Fruit fly (Drosophila melanogaster) whole organism, prepupa: ENCODE data around the gene Bicra.

Experiments
- Blimp-1 ChIP-seq: fragments of 200-800 bp; sonication (Bioruptor generic); optimal IDR thresholded peaks from 3 replicates; lab custom pipeline; 2017; ENCODE audit warnings: missing biosample characterization, missing genetic modification characterization, mild to moderate bottlenecking, moderate library complexity, missing genetic modification reagents
- CG10669 ChIP-seq: fragments of 200-800 bp; sonication (Bioruptor generic); optimal IDR thresholded peaks from 3 replicates; lab custom pipeline; 2018; ENCODE audit warnings: missing biosample characterization, mild to moderate bottlenecking, missing genetic modification characterization, moderate library complexity
- CG11294 ChIP-seq: fragments of 200-800 bp; sonication (Bioruptor generic); IDR thresholded peaks from 2 replicates; pipeline ENCODE4 v1.3.6; 2022; ENCODE audit warnings: missing biosample characterization, missing genetic modification characterization
- CG11902 ChIP-seq: fragments of 200-800 bp; sonication (Bioruptor generic); optimal IDR thresholded peaks from 3 replicates; lab custom pipeline; 2016; ENCODE audit warnings: missing biosample characterization, missing genetic modification characterization
- CG15336 ChIP-seq: fragments of 200-800 bp; sonication (Bioruptor generic); IDR thresholded peaks from 2 replicates; pipeline ENCODE4 v1.3.6; 2022; ENCODE audit warnings: missing biosample characterization, missing genetic modification characterization
- CG1621 ChIP-seq: fragments of 200-800 bp; sonication (Bioruptor generic); optimal IDR thresholded peaks from 3 replicates; lab custom pipeline; 2018; ENCODE audit warnings: missing biosample characterization, mild to moderate bottlenecking, missing genetic modification characterization
- CG16779 ChIP-seq: fragments of 200-800 bp; sonication (Bioruptor generic); optimal IDR thresholded peaks from 3 replicates; lab custom pipeline; 2017; ENCODE audit warnings: missing biosample characterization, mild to moderate bottlenecking, missing genetic modification characterization
- CG3032 ChIP-seq: fragments of 200-800 bp; optimal IDR thresholded peaks from 2 replicates; lab custom pipeline; 2019; ENCODE audit warnings: missing biosample characterization, mild to moderate bottlenecking, missing genetic modification characterization, moderate library complexity
- CG31627 ChIP-seq: fragments of 200-800 bp; sonication (Bioruptor generic); optimal IDR thresholded peaks from 3 replicates; lab custom pipeline; 2016; ENCODE audit warnings: missing biosample characterization, missing genetic modification characterization
- CG32006 ChIP-seq: fragments of 200-800 bp; sonication (Bioruptor generic); optimal IDR thresholded peaks from 3 replicates; lab custom pipeline; 2017; ENCODE audit warnings: missing biosample characterization, mild to moderate bottlenecking, missing genetic modification characterization
- CG34406 ChIP-seq: fragments of 200-800 bp; sonication (Bioruptor generic); optimal IDR thresholded peaks from 3 replicates; lab custom pipeline; 2016; ENCODE audit warnings: missing biosample characterization, missing genetic modification characterization
- CG3919 ChIP-seq: fragments of 200-800 bp; sonication (Bioruptor generic); optimal IDR thresholded peaks from 3 replicates; lab custom pipeline; 2016; ENCODE audit warnings: missing biosample characterization, missing genetic modification characterization
- CG4318 ChIP-seq: fragments of 200-800 bp; sonication (Bioruptor generic); optimal IDR thresholded peaks from 3 replicates; lab custom pipeline; 2017; ENCODE audit warnings: missing biosample characterization, mild to moderate bottlenecking, missing genetic modification characterization
- CG6163 ChIP-seq: fragments of 200-800 bp; sonication (Bioruptor generic); IDR thresholded peaks from 3 replicates; pipeline ENCODE4 v1.3.6; 2022; ENCODE audit warnings: missing biosample characterization, missing genetic modification characterization
- CG6276 ChIP-seq: fragments of 200-800 bp; sonication (Bioruptor generic); optimal IDR thresholded peaks from 2 replicates; lab custom pipeline; 2017; ENCODE audit warnings: missing biosample characterization, mild to moderate bottlenecking, missing genetic modification characterization
- CG6808 ChIP-seq: fragments of 200-800 bp; sonication (Bioruptor generic); optimal IDR thresholded peaks from 3 replicates; lab custom pipeline; 2017; ENCODE audit warnings: missing biosample characterization, missing genetic modification characterization, mild to moderate bottlenecking, moderate library complexity, missing genetic modification reagents
- CG6854 ChIP-seq: fragments of 200-800 bp; sonication (Bioruptor generic); optimal IDR thresholded peaks from 2 replicates; lab custom pipeline; 2017; ENCODE audit warnings: missing biosample characterization, mild to moderate bottlenecking, missing genetic modification characterization
- CG7368 ChIP-seq: fragments of 200-800 bp; sonication (Bioruptor generic); optimal IDR thresholded peaks from 3 replicates; lab custom pipeline; 2016; ENCODE audit warnings: missing biosample characterization, missing genetic modification characterization
- CG8119 ChIP-seq: fragments of 200-800 bp; sonication (Bioruptor generic); IDR thresholded peaks from 3 replicates; pipeline ENCODE4 v1.3.6; 2022; ENCODE audit warnings: missing biosample characterization, missing genetic modification characterization
- CG8632 ChIP-seq: fragments of 200-800 bp; sonication (Bioruptor generic); optimal IDR thresholded peaks from 3 replicates; lab custom pipeline; 2016; ENCODE audit warnings: missing biosample characterization, missing genetic modification characterization
- Eip78C ChIP-seq: fragments of 200-800 bp; sonication (Bioruptor generic); peaks from one replicate; lab custom pipeline; 2016; ENCODE audit warnings: missing biosample characterization, missing genetic modification characterization
- Eip93F ChIP-seq: fragments of 200-800 bp; sonication (Bioruptor generic); optimal IDR thresholded peaks from 2 replicates; lab custom pipeline; 2016; ENCODE audit warnings: missing biosample characterization, mild to moderate bottlenecking, missing genetic modification characterization
- Ets21C ChIP-seq: fragments of 200-800 bp; sonication (Bioruptor generic); optimal IDR thresholded peaks from 3 replicates; lab custom pipeline; 2016; ENCODE audit warnings: missing biosample characterization, missing genetic modification characterization
- Ets96B ChIP-seq: fragments of 200-800 bp; optimal IDR thresholded peaks from 2 replicates; lab custom pipeline; 2019; ENCODE audit warnings: missing biosample characterization, mild to moderate bottlenecking, missing genetic modification characterization, moderate library complexity
- Hr39 ChIP-seq: fragments of 200-800 bp; sonication (Bioruptor generic); optimal IDR thresholded peaks from 2 replicates; lab custom pipeline; 2016; ENCODE audit warnings: missing biosample characterization, missing genetic modification characterization
- Hr4 ChIP-seq: fragments of 200-800 bp; sonication (Bioruptor generic); optimal IDR thresholded peaks from 3 replicates; lab custom pipeline; 2016; ENCODE audit warnings: missing biosample characterization, missing genetic modification characterization
- Lpt ChIP-seq: fragments of 200-800 bp; sonication (Bioruptor generic); optimal IDR thresholded peaks from 3 replicates; lab custom pipeline; 2016; ENCODE audit warnings: missing biosample characterization, missing genetic modification characterization
- Met ChIP-seq: fragments of 200-800 bp; sonication (Bioruptor generic); optimal IDR thresholded peaks from 3 replicates; lab custom pipeline; 2016; ENCODE audit warnings: missing biosample characterization, missing genetic modification characterization
- OdsH ChIP-seq: fragments of 200-800 bp; sonication (Bioruptor generic); optimal IDR thresholded peaks from 3 replicates; lab custom pipeline; 2016; ENCODE audit warnings: missing biosample characterization, missing genetic modification characterization
- Smox ChIP-seq: fragments of 200-800 bp; sonication (Bioruptor generic); optimal IDR thresholded peaks from 3 replicates; lab custom pipeline; 2016; ENCODE audit warnings: missing biosample characterization, missing genetic modification characterization
- Sox102F ChIP-seq: fragments of 200-800 bp; sonication (Bioruptor generic); optimal IDR thresholded peaks from 2 replicates; lab custom pipeline; 2016; ENCODE audit warnings: missing biosample characterization, mild to moderate bottlenecking, missing genetic modification characterization
- Sox14 ChIP-seq: fragments of 200-800 bp; sonication (Bioruptor generic); optimal IDR thresholded peaks from 3 replicates; lab custom pipeline; 2016; ENCODE audit warnings: missing biosample characterization, missing genetic modification characterization
- Sox15 ChIP-seq: fragments of 200-800 bp; sonication (Bioruptor generic); optimal IDR thresholded peaks from 3 replicates; lab custom pipeline; 2016; ENCODE audit warnings: missing biosample characterization, missing genetic modification characterization
- achi ChIP-seq: fragments of 200-800 bp; sonication (Bioruptor generic); optimal IDR thresholded peaks from 3 replicates; lab custom pipeline; 2016; ENCODE audit warnings: missing biosample characterization, missing genetic modification characterization
- cyc ChIP-seq: fragments of 200-800 bp; sonication (Bioruptor generic); optimal IDR thresholded peaks from 3 replicates; lab custom pipeline; 2016; ENCODE audit warnings: missing biosample characterization, missing genetic modification characterization
- dac ChIP-seq: fragments of 200-800 bp; sonication (Bioruptor generic); optimal IDR thresholded peaks from 2 replicates; lab custom pipeline; 2017; ENCODE audit warnings: missing biosample characterization, mild to moderate bottlenecking, missing genetic modification characterization
- dsx ChIP-seq: fragments of 200-800 bp; optimal IDR thresholded peaks from 3 replicates; lab custom pipeline; 2019; ENCODE audit warnings: missing biosample characterization, mild to moderate bottlenecking, missing genetic modification characterization, moderate library complexity; ENCODE audit not compliant: poor library complexity, severe bottlenecking
- eg ChIP-seq: fragments of 200-800 bp; sonication (Bioruptor generic); IDR thresholded peaks from 3 replicates; pipeline ENCODE4 v1.3.6; 2022; ENCODE audit warnings: missing biosample characterization, missing genetic modification characterization
- esn ChIP-seq: fragments of 200-800 bp; sonication (Bioruptor generic); optimal IDR thresholded peaks from 2 replicates; lab custom pipeline; 2016; ENCODE audit warnings: missing biosample characterization, mild to moderate bottlenecking, missing genetic modification characterization, moderate library complexity
- fd59A ChIP-seq: fragments of 200-800 bp; sonication (Bioruptor generic); optimal IDR thresholded peaks from 2 replicates; lab custom pipeline; 2017; ENCODE audit warnings: missing biosample characterization, mild to moderate bottlenecking, missing genetic modification characterization, missing genetic modification reagents
- fkh ChIP-seq: fragments of 200-800 bp; sonication (Bioruptor generic); optimal IDR thresholded peaks from 3 replicates; lab custom pipeline; 2017; ENCODE audit warnings: missing biosample characterization, mild to moderate bottlenecking, missing genetic modification characterization, moderate library complexity
- lz ChIP-seq: fragments of 200-800 bp; sonication (Bioruptor generic); optimal IDR thresholded peaks from 3 replicates; lab custom pipeline; 2016; ENCODE audit warnings: missing biosample characterization, missing genetic modification characterization
- net ChIP-seq: fragments of 200-800 bp; sonication (Bioruptor generic); optimal IDR thresholded peaks from 3 replicates; lab custom pipeline; 2016; ENCODE audit warnings: missing biosample characterization, missing genetic modification characterization
- pdm3 ChIP-seq: fragments of 200-800 bp; sonication (Bioruptor generic); optimal IDR thresholded peaks from 3 replicates; lab custom pipeline; 2016; ENCODE audit warnings: missing biosample characterization, missing genetic modification characterization
- salr ChIP-seq, 2 experiments: fragments of 200-800 bp; sonication (Bioruptor generic); optimal IDR thresholded peaks; 3 replicates each; lab custom pipeline; 2016 to 2018; ENCODE audit warnings: missing biosample characterization in 2 of 2, missing genetic modification characterization in 2 of 2, mild to moderate bottlenecking in 1 of 2
- spab ChIP-seq: fragments of 200-800 bp; sonication (Bioruptor generic); optimal IDR thresholded peaks from 2 replicates; lab custom pipeline; 2017; ENCODE audit warnings: missing biosample characterization, mild to moderate bottlenecking, missing genetic modification characterization, missing genetic modification reagents
- svp ChIP-seq: fragments of 200-800 bp; sonication (Bioruptor generic); peaks from one replicate; lab custom pipeline; 2016; ENCODE audit warnings: missing biosample characterization, missing genetic modification characterization
- vri ChIP-seq: fragments of 200-800 bp; sonication (Bioruptor generic); optimal IDR thresholded peaks from 3 replicates; lab custom pipeline; 2016; ENCODE audit warnings: missing biosample characterization, mild to moderate bottlenecking, missing genetic modification characterization

Gene Bicra

DNA sequence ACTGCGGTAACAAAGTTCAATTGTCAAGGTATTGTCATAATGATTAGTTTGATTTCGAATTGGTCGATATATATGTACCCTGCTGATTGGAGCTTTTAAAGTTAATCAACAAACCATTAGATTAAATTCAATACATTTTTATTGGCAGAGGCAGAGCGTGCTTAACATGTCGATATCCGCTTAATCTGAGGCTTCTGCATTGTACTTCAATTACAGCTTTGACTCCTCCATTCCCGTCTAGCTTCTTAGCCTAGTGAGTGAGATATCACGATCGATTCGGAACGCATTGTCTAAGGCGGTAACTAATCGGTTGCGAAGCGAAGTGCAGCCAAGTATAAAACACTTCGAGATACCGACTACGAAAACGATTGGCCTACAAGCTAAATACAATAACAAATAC lies 30.3 kb upstream of the Bicra start, which contains the start of gene Ssl2:
Gene Ssl2 (minus strand): TSS at position 101 of the 400 bp plus-strand sequence.
- TF ChIP-seq CG15336 (no peak), Eip78C (GFP tag; lab: Kevin White, UChicago) (no peak), CG16779 (tag; lab: Kevin White, UChicago) (no peak), CG8632 (no peak), spab (GFP tag; lab: Kevin White, UChicago) (no peak)

DNA sequence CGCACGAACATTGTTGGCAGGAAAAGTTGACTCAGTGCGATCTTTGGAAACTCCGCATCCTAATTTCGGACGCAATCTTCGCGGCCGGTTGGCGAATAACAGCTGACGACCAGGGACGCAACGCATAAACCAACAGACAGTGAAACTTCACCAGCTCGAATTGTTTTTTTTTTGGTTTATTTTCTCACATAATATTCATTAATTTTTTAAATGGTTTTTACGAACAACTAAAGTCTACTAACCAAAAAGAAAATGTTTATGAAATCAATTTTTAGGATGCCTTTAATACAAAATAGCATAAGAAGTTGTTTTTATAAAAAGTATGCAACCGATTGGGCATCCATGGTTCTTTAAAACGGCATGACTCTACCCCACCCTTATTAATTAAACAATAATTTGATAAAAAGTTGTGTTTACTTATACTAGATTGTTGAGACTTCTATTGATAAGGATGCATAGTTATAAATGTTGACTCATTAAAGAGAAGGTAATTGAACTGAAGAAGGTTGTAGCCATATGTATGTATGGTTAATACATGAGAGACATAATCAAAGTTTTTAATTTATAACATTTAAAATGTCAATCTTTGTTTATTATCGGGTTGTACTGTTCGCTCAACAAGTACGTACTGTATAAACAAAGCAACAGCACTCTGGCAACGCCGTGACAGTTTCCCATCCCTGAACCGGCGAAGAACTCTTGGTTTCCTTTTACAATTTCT lies 28.8 kb upstream of the Bicra start, which contains the start of the genes beta4GalNAcTB and Cpsf100:
Gene beta4GalNAcTB (minus strand): TSS at position 100 of the 721 bp plus-strand sequence.
Gene Cpsf100 (plus strand): TSS at position 665 of the 721 bp plus-strand sequence.
- TF ChIP-seq CG15336 (peak; percentile 35; the same call in 1 of the 2 replicates), esn (GFP tag; lab: Kevin White, UChicago) (peak; percentile 91), Eip93F (GFP tag; lab: Kevin White, UChicago) (no peak), CG10669 (GFP tag; lab: Kevin White, UChicago) (peak; percentile 70), lz (GFP tag; lab: Kevin White, UChicago) (peak; percentile 88), Met (GFP tag; lab: Kevin White, UChicago) (peak; percentile 73), spab (GFP tag; lab: Kevin White, UChicago) (peak; percentile 64), eg (GFP tag; lab: Robert Waterston, UW) (peak; percentile 67), CG6276 (no peak), CG8632 (peak; percentile 79), CG3919 (GFP tag; lab: Kevin White, UChicago) (peak; percentile 78), Sox14 (GFP tag; lab: Kevin White, UChicago) (peak; percentile 81), Blimp-1 (GFP tag; lab: Kevin White, UChicago) (peak; percentile 53), Hr4 (GFP tag; lab: Kevin White, UChicago) (peak; percentile 68), Lpt (GFP tag; lab: Kevin White, UChicago) (peak; percentile 51), dac (peak; percentile 47), fkh (peak; percentile 89), CG34406 (GFP tag; lab: Kevin White, UChicago) (peak; percentile 84), CG6808 (GFP tag; lab: Kevin White, UChicago) (no peak), salr (GFP tag; optimal IDR thresholded peaks at IDR 0.05; lab: Kevin White, UChicago) (peak in 1 of 2 experiments; percentile 93), CG11902 (GFP tag; lab: Kevin White, UChicago) (peak; percentile 87), OdsH (GFP tag; lab: Kevin White, UChicago) (peak; percentile 80), Eip78C (GFP tag; lab: Kevin White, UChicago) (peak; percentile 94), CG32006 (peak; percentile 91), CG1621 (peak; percentile 1), Hr39 (GFP tag; lab: Kevin White, UChicago) (peak; percentile 84), CG16779 (tag; lab: Kevin White, UChicago) (no peak), CG6854 (peak; percentile 41), Ets96B (tag; lab: Kevin White, UChicago) (peak; percentile 68), Ets21C (peak; percentile 81), CG11294 (GFP tag; lab: Robert Waterston, UW) (peak; percentile 7; the same call in 1 of the 2 replicates), CG3032 (peak; percentile 73), fd59A (peak; percentile 77), svp (peak; percentile 89), pdm3 (GFP tag; lab: Kevin White, UChicago) (peak; percentile 86), CG31627 (GFP tag; lab: Kevin White, UChicago) (peak; percentile 85), CG6163 (GFP tag; lab: Robert Waterston, UW) (peak; percentile 41), Smox (GFP tag; lab: Kevin White, UChicago) (peak; percentile 36), net (GFP tag; lab: Kevin White, UChicago) (peak; percentile 82), cyc (GFP tag; lab: Kevin White, UChicago) (peak; percentile 82), vri (GFP tag; lab: Kevin White, UChicago) (no peak), dsx (GFP tag; lab: Kevin White, UChicago) (no peak), CG7368 (GFP tag; lab: Kevin White, UChicago) (no peak), CG4318 (GFP tag; lab: Kevin White, UChicago) (no peak), Sox102F (GFP tag; lab: Kevin White, UChicago) (no peak), achi (GFP tag; lab: Kevin White, UChicago) (peak; percentile 74), CG8119 (GFP tag; lab: Robert Waterston, UW) (peak; percentile 65), Sox15 (GFP tag; lab: Kevin White, UChicago) (peak; percentile 90)
